Worm (Caenorhabditis elegans) whole organism, L1 larva: Measurements from ENCODE around the gene far-5.

Experiments used
- C04F5.9 ChIP-seq: sonication (generic microtip); optimal IDR thresholded peaks from 2 replicates; lab custom pipeline; 2016; ENCODE audit warnings: missing genetic modification characterization, missing compliant biosample characterization
- C16A3.4 ChIP-seq: fragments of 150-350 bp; optimal IDR thresholded peaks from 2 replicates; lab custom pipeline; 2014; ENCODE audit warnings: missing biosample characterization, missing genetic modification characterization
- F16B12.6 ChIP-seq: fragments of 150-350 bp; optimal IDR thresholded peaks from 2 replicates; lab custom pipeline; 2014; ENCODE audit warnings: missing biosample characterization, missing genetic modification characterization
- Y116A8C.19 ChIP-seq: sonication (generic microtip); optimal IDR thresholded peaks from 2 replicates; lab custom pipeline; 2016; ENCODE audit warnings: missing compliant biosample characterization, missing genetic modification characterization, borderline replicate concordance
- ceh-82 ChIP-seq, 3 experiments: fragments of 150-350 bp in 1 of 3; sonication (generic microtip) in 2 of 3; optimal IDR thresholded peaks; 2 replicates each; lab custom pipeline; 2014 to 2017; ENCODE audit warnings: missing biosample characterization in 3 of 3, missing genetic modification characterization in 3 of 3
- ceh-88 ChIP-seq: fragments of 200-800 bp; sonication (Bioruptor generic); IDR thresholded peaks from 2 replicates; pipeline ENCODE4 v1.3.6; 2022; ENCODE audit warnings: missing genetic modification characterization, missing compliant biosample characterization
- elt-2 ChIP-seq: sonication (generic microtip); optimal IDR thresholded peaks from 2 replicates; lab custom pipeline; 2016; ENCODE audit warnings: missing genetic modification characterization, mild to moderate bottlenecking, inconsistent platforms, missing compliant biosample characterization, missing genetic modification reagents
- elt-3 ChIP-seq, 6 experiments: fragments of 150-350 bp in 1 of 6; sonication (generic microtip); optimal IDR thresholded peaks; 2 replicates each; lab custom pipeline; 2017 to 2018; ENCODE audit warnings: missing biosample characterization in 6 of 6, missing genetic modification characterization in 6 of 6, inconsistent platforms in 1 of 6
- fkh-10 ChIP-seq: sonication (generic microtip); optimal IDR thresholded peaks from 2 replicates; lab custom pipeline; 2017; ENCODE audit warnings: missing biosample characterization, missing genetic modification reagents, missing genetic modification characterization
- fkh-4 ChIP-seq: sonication (generic microtip); optimal IDR thresholded peaks from 2 replicates; lab custom pipeline; 2016; ENCODE audit warnings: missing compliant biosample characterization, missing genetic modification characterization, borderline replicate concordance
- fos-1 ChIP-seq: fragments of 150-350 bp; optimal IDR thresholded peaks from 2 replicates; lab custom pipeline; 2014; ENCODE audit warnings: missing biosample characterization, missing genetic modification characterization
- grh-1 ChIP-seq: fragments of 200-800 bp; sonication (Bioruptor generic); IDR thresholded peaks from 2 replicates; pipeline ENCODE4 v1.3.6; 2022; ENCODE audit warnings: missing genetic modification reagents, missing genetic modification characterization, missing compliant biosample characterization
- hlh-17 ChIP-seq: fragments of 200-800 bp; sonication (Bioruptor generic); optimal IDR thresholded peaks from 2 replicates; lab custom pipeline; 2018; ENCODE audit warnings: missing genetic modification characterization, mild to moderate bottlenecking, missing compliant biosample characterization, moderate library complexity, borderline replicate concordance
- irx-1 ChIP-seq: sonication (generic microtip); optimal IDR thresholded peaks from 2 replicates; lab custom pipeline; 2016; ENCODE audit warnings: missing genetic modification characterization, missing compliant biosample characterization
- isw-1 ChIP-seq: fragments of 200-800 bp; sonication (Bioruptor generic); IDR thresholded peaks from 2 replicates; pipeline ENCODE4 v1.3.6; 2022; ENCODE audit warnings: missing genetic modification characterization, missing compliant biosample characterization
- jun-1 ChIP-seq: fragments of 150-350 bp; optimal IDR thresholded peaks from 2 replicates; lab custom pipeline; 2014; ENCODE audit warnings: missing biosample characterization, missing genetic modification reagents, missing genetic modification characterization
- lin-15B ChIP-seq: fragments of 150-350 bp; sonication (generic microtip); optimal IDR thresholded peaks from 3 replicates; lab custom pipeline; 2014; ENCODE audit warnings: missing biosample characterization, missing genetic modification characterization
- lin-35 ChIP-seq, 2 experiments: fragments of 150-350 bp; optimal IDR thresholded peaks; 2 replicates each; lab custom pipeline; 2014; ENCODE audit warnings: missing biosample characterization in 2 of 2, missing genetic modification characterization in 2 of 2, missing genetic modification reagents in 2 of 2
- lin-39 ChIP-seq: fragments of 150-350 bp; optimal IDR thresholded peaks from 2 replicates; lab custom pipeline; 2014; ENCODE audit warnings: missing biosample characterization, missing genetic modification reagents, missing genetic modification characterization
- mab-9 ChIP-seq: fragments of 200-800 bp; sonication (Bioruptor generic); IDR thresholded peaks from 2 replicates; pipeline ENCODE4 v1.3.6; 2022; ENCODE audit warnings: missing genetic modification reagents, missing genetic modification characterization, missing compliant biosample characterization
- mdl-1 ChIP-seq, 2 experiments: fragments of 150-350 bp; optimal IDR thresholded peaks; 2 replicates each; lab custom pipeline; 2014 to 2017; ENCODE audit warnings: missing biosample characterization in 2 of 2, missing genetic modification characterization in 2 of 2, inconsistent platforms in 1 of 2
- mef-2 ChIP-seq: fragments of 150-350 bp; optimal IDR thresholded peaks from 2 replicates; lab custom pipeline; 2014; ENCODE audit warnings: missing biosample characterization, missing genetic modification characterization
- nhr-11 ChIP-seq: fragments of 150-350 bp; optimal IDR thresholded peaks from 2 replicates; lab custom pipeline; 2014; ENCODE audit warnings: missing biosample characterization, missing genetic modification characterization
- nhr-20 ChIP-seq: sonication (generic microtip); optimal IDR thresholded peaks from 2 replicates; lab custom pipeline; 2016; ENCODE audit warnings: mild to moderate bottlenecking, missing genetic modification characterization, missing compliant biosample characterization
- nhr-84 ChIP-seq: sonication (generic microtip); optimal IDR thresholded peaks from 2 replicates; lab custom pipeline; 2017; ENCODE audit warnings: missing biosample characterization, missing genetic modification characterization
- nhr-85 ChIP-seq: sonication (generic microtip); peaks from one replicate; lab custom pipeline; 2016; ENCODE audit warnings: missing genetic modification characterization, inconsistent platforms, missing compliant biosample characterization
- pax-3 ChIP-seq: fragments of 200-800 bp; sonication (Bioruptor generic); optimal IDR thresholded peaks from 2 replicates; lab custom pipeline; 2018; ENCODE audit warnings: mild to moderate bottlenecking, missing genetic modification characterization, moderate library complexity, missing compliant biosample characterization
- pqm-1 ChIP-seq: sonication (generic microtip); optimal IDR thresholded peaks from 3 replicates; lab custom pipeline; 2017; ENCODE audit warnings: missing biosample characterization, missing genetic modification characterization
- rnt-1 ChIP-seq: sonication (generic microtip); optimal IDR thresholded peaks from 2 replicates; lab custom pipeline; 2016; ENCODE audit warnings: mild to moderate bottlenecking, missing genetic modification characterization, moderate library complexity, missing compliant biosample characterization
- skn-1 ChIP-seq: fragments of 150-350 bp; optimal IDR thresholded peaks from 2 replicates; lab custom pipeline; 2014; ENCODE audit warnings: missing biosample characterization, missing genetic modification characterization
- snpc-4 ChIP-seq: fragments of 150-350 bp; optimal IDR thresholded peaks from 2 replicates; lab custom pipeline; 2014; ENCODE audit warnings: missing biosample characterization, missing genetic modification characterization
- sup-37 ChIP-seq: fragments of 200-800 bp; sonication (Bioruptor generic); optimal IDR thresholded peaks from 2 replicates; lab custom pipeline; 2018; ENCODE audit warnings: mild to moderate bottlenecking, missing genetic modification characterization, missing compliant biosample characterization
- tbx-2 ChIP-seq: sonication (generic microtip); optimal IDR thresholded peaks from 2 replicates; lab custom pipeline; 2016; ENCODE audit warnings: missing genetic modification characterization, missing compliant biosample characterization
- unc-62 ChIP-seq: fragments of 150-350 bp; optimal IDR thresholded peaks from 2 replicates; lab custom pipeline; 2014; ENCODE audit warnings: missing biosample characterization, missing genetic modification reagents, missing genetic modification characterization
- unc-86 ChIP-seq: sonication (generic microtip); optimal IDR thresholded peaks from 2 replicates; lab custom pipeline; 2016; ENCODE audit warnings: missing genetic modification characterization, missing compliant biosample characterization
- unc-98 ChIP-seq: fragments of 200-800 bp; sonication (Bioruptor generic); IDR thresholded peaks from 2 replicates; pipeline ENCODE4 v1.3.6; 2022; ENCODE audit warnings: missing genetic modification characterization, missing compliant biosample characterization
- vab-15 ChIP-seq: sonication (generic microtip); optimal IDR thresholded peaks from 2 replicates; lab custom pipeline; 2017; ENCODE audit warnings: missing genotype, mild to moderate bottlenecking, missing genetic modification characterization, missing compliant biosample characterization
- xbp-1 ChIP-seq: sonication (generic microtip); optimal IDR thresholded peaks from 2 replicates; lab custom pipeline; 2016; ENCODE audit warnings: missing genetic modification characterization, missing compliant biosample characterization
- zag-1 ChIP-seq: fragments of 150-350 bp; optimal IDR thresholded peaks from 2 replicates; lab custom pipeline; 2014; ENCODE audit warnings: missing biosample characterization, missing genetic modification characterization
- zip-4 ChIP-seq: fragments of 200-800 bp; sonication (Bioruptor generic); optimal IDR thresholded peaks from 2 replicates; lab custom pipeline; 2018; ENCODE audit warnings: mild to moderate bottlenecking, missing genetic modification characterization, moderate library complexity, missing compliant biosample characterization

far-5 gene

DNA sequence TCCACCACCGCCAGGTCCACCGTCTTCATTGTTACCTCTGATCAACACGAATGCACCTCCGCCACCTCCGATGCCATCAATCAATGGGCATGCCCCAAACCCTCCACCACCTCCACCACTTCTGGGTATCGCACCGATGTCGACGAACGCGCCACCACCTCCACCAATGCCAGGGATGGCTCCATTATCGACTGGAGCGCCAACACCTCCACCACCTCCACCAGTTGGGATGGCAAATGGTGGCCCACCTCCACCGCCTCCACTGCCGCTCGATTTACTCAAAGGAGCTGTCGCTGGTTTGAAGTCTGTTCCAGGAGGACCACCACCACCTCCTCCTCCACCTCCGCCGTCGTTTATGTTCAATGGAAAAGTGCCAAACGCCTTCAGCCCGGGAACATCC, 9.0 kb downstream of the far-5 start:
- TF ChIP-seq Y116A8C.19 (tag; lab: Kevin White, UChicago) (no peak), xbp-1 (tag; lab: Kevin White, UChicago) (no peak), vab-15 (tag; lab: Kevin White, UChicago) (no peak)

DNA sequence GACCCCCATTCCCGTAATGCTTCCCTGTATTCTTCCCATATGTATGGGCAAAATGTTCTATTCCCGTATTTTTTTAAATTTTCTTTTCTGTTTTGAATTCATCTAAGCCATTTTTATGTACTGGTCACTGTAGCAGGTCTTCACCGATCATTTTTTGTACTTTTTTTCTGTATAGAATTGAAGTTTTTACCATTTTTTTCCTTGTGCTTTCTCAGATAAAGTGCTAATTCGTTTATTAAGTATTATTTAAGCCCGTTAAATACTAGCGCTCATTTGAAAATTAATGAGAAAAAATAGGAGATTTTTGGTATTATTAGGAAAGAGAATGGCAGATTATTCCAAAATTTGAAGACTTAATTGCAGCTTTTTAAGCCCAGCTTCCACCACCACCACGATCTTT, 11.4 kb downstream of the far-5 start:
- no peak for TF ChIP-seq C16A3.4 (tag; lab: Kevin White, UChicago)
- no peak for TF ChIP-seq zag-1 (tag; lab: Kevin White, UChicago)
- no peak for TF ChIP-seq zip-4 (GFP tag; lab: Kevin White, UChicago)
- TF ChIP-seq sup-37 (GFP tag; lab: Kevin White, UChicago) = no peak
- no peak for TF ChIP-seq mef-2
- TF ChIP-seq mdl-1 (tag; optimal IDR thresholded peaks at IDR 0.05; lab: Kevin White, UChicago) = no peak
- no peak for TF ChIP-seq lin-15B (tag; lab: Kevin White, UChicago)
- no peak for TF ChIP-seq unc-98
- TF ChIP-seq fos-1 = no peak
- TF ChIP-seq lin-39 (tag; lab: Kevin White, UChicago) = no peak
- no peak for TF ChIP-seq elt-3 (tag; optimal IDR thresholded peaks at IDR 0.05; lab: Kevin White, UChicago)
- no peak for TF ChIP-seq unc-86 (tag; lab: Kevin White, UChicago)
- no peak for TF ChIP-seq xbp-1 (tag; lab: Kevin White, UChicago)
- TF ChIP-seq, all 84 proteins: peak for 0

DNA sequence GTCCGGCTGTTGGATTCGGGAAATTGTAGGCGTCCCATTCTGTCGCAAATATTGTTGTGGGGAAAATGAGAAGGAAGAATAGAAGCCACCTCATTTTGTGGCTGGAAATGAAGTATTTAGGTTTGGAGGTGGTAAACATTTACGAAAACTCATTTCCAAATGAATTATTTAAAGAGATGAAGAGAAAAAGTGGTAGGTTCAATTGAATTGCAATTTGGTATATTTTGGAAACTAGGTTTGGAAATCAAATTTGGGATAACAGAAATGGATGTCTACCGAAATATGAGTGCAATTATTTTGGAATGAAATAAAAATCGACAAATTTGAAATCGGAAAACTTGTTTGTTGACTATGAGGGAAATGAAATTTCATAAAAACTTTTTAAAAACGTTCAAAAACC, 13.5 kb downstream of the far-5 start, which contains the start of gene F15B9.10:
Gene F15B9.10 (minus strand): TSS at position 101 of the 400 bp plus-strand sequence.
- no peak for TF ChIP-seq skn-1 (tag; lab: Kevin White, UChicago)
- no peak for TF ChIP-seq isw-1 (GFP tag; lab: Robert Waterston, UW)
- no peak for TF ChIP-seq nhr-85 (tag; lab: Kevin White, UChicago)
- TF ChIP-seq jun-1 (tag; lab: Kevin White, UChicago) = no peak
- TF ChIP-seq nhr-11 (tag; lab: Kevin White, UChicago) = no peak
- TF ChIP-seq mab-9 (GFP tag; lab: Robert Waterston, UW) = no peak
- no peak for TF ChIP-seq pax-3 (tag; lab: Kevin White, UChicago)
- TF ChIP-seq C04F5.9 (tag; lab: Kevin White, UChicago) = no peak
- no peak for TF ChIP-seq Y116A8C.19 (tag; lab: Kevin White, UChicago)
- TF ChIP-seq elt-2 (tag; lab: Kevin White, UChicago) = no peak
- TF ChIP-seq lin-35 (GFP tag; optimal IDR thresholded peaks at IDR 0.05; lab: Kevin White, UChicago) = no peak
- TF ChIP-seq nhr-20 (tag; lab: Kevin White, UChicago) = no peak
- no peak for TF ChIP-seq irx-1 (tag; lab: Kevin White, UChicago)

DNA sequence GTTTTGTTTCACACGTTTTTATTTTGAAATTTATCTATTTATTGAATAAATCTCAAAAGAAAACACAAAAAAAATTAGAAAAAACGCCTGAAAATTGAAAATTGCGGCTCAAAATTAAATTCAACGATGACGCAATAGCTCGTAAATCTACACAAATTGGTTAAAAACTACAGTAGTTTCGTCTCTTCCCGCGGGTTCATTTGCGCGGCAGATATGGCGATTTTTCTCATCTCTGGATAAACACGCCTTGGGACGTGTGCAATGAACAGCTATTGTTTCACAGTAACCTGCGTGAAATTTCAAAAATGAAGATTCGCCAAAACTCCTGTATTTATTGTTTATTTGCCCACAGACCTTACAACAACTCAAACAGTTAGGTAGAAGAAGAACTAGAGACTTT, 13.9 kb downstream of the far-5 start:
- TF ChIP-seq C04F5.9 (tag; lab: Kevin White, UChicago) = no peak
- no peak for TF ChIP-seq nhr-84 (tag; lab: Kevin White, UChicago)
- TF ChIP-seq fkh-4 = no peak
- TF ChIP-seq grh-1 (GFP tag; lab: Robert Waterston, UW) = no peak
- TF ChIP-seq tbx-2 (tag; lab: Kevin White, UChicago) = no peak
- no peak for TF ChIP-seq nhr-85 (tag; lab: Kevin White, UChicago)
- no peak for TF ChIP-seq rnt-1 (tag; lab: Kevin White, UChicago)
- no peak for TF ChIP-seq fkh-10 (GFP tag; lab: Kevin White, UChicago)
- TF ChIP-seq snpc-4 (tag; lab: Kevin White, UChicago) = no peak
- no peak for TF ChIP-seq zag-1 (tag; lab: Kevin White, UChicago)
- TF ChIP-seq C16A3.4 (tag; lab: Kevin White, UChicago) = no peak
- TF ChIP-seq sup-37 (GFP tag; lab: Kevin White, UChicago) = no peak
- TF ChIP-seq elt-2 (tag; lab: Kevin White, UChicago) = no peak
- TF ChIP-seq pqm-1 (tag; lab: Kevin White, UChicago) = no peak
- TF ChIP-seq hlh-17 (GFP tag; lab: Kevin White, UChicago) = no peak
- no peak for TF ChIP-seq ceh-82 (tag; optimal IDR thresholded peaks at IDR 0.05; lab: Kevin White, UChicago)
- no peak for TF ChIP-seq mdl-1 (tag; optimal IDR thresholded peaks at IDR 0.05; lab: Kevin White, UChicago)
- TF ChIP-seq unc-62 = no peak
- TF ChIP-seq ceh-88 = no peak
- TF ChIP-seq F16B12.6 = no peak
